Worm (Caenorhabditis elegans) whole organism, L4 larva: ENCODE data around the gene ZK154.1.

Source experiments
- Y48G9A.11 ChIP-seq: fragments of 200-800 bp; sonication (Bioruptor generic); IDR thresholded peaks from 2 replicates; pipeline ENCODE4 v1.3.6; 2022; ENCODE audit warnings: missing genetic modification reagents, missing genetic modification characterization, missing compliant biosample characterization
- ZK546.5 ChIP-seq, 2 experiments: sonication (generic microtip); optimal IDR thresholded peaks; 2 replicates each; lab custom pipeline; 2017; ENCODE audit warnings: missing biosample characterization in 2 of 2, missing genetic modification characterization in 2 of 2
- aha-1 ChIP-seq: fragments of 150-350 bp; peaks from one replicate; lab custom pipeline; 2014; ENCODE audit warnings: missing biosample characterization, missing genetic modification characterization
- aly-2 ChIP-seq: sonication (generic microtip); optimal IDR thresholded peaks from 2 replicates; lab custom pipeline; 2018; ENCODE audit warnings: missing biosample characterization, missing genetic modification characterization
- ceh-20 ChIP-seq: fragments of 200-800 bp; sonication (Bioruptor generic); IDR thresholded peaks from 2 replicates; pipeline ENCODE4 v1.3.6; 2022; ENCODE audit warnings: missing genetic modification reagents, missing genetic modification characterization, missing compliant biosample characterization
- daf-16 ChIP-seq, 3 experiments: sonication (generic microtip); optimal IDR thresholded peaks; 2 replicates each; lab custom pipeline; 2016 to 2017; ENCODE audit warnings: missing genetic modification characterization in 3 of 3, missing genetic modification reagents in 3 of 3, mild to moderate bottlenecking in 2 of 3, missing compliant biosample characterization in 2 of 3, missing biosample characterization in 1 of 3, moderate library complexity in 1 of 3
- daf-8 ChIP-seq: fragments of 200-800 bp; sonication (Bioruptor generic); IDR thresholded peaks from 2 replicates; pipeline ENCODE4 v1.3.6; 2022; ENCODE audit warnings: missing genetic modification characterization, missing compliant biosample characterization
- dmd-6 ChIP-seq: fragments of 200-800 bp; sonication (Bioruptor generic); IDR thresholded peaks from 2 replicates; pipeline ENCODE4 v1.3.6; 2022; ENCODE audit warnings: missing genetic modification reagents, missing genetic modification characterization, missing compliant biosample characterization
- duxl-1 ChIP-seq: sonication (generic microtip); optimal IDR thresholded peaks from 2 replicates; lab custom pipeline; 2016; ENCODE audit warnings: mild to moderate bottlenecking, missing genetic modification characterization, moderate library complexity, missing compliant biosample characterization; ENCODE audit not compliant: poor library complexity
- hlh-30 ChIP-seq: sonication (generic microtip); optimal IDR thresholded peaks from 2 replicates; lab custom pipeline; 2017; ENCODE audit warnings: antibody characterized with exemption, mild to moderate bottlenecking, missing genetic modification characterization, missing compliant biosample characterization; ENCODE audit not compliant: insufficient read depth
- lsy-2 ChIP-seq, 2 experiments: fragments of 150-350 bp in 1 of 2; sonication (generic microtip) in 1 of 2; optimal IDR thresholded peaks; 2 replicates each; lab custom pipeline; 2014 to 2017; ENCODE audit warnings: missing biosample characterization in 2 of 2, missing genetic modification characterization in 2 of 2
- mep-1 ChIP-seq: fragments of 150-350 bp; sonication (generic microtip); optimal IDR thresholded peaks from 3 replicates; lab custom pipeline; 2014; ENCODE audit warnings: missing biosample characterization, missing genetic modification characterization
- nhr-11 ChIP-seq: fragments of 150-350 bp; optimal IDR thresholded peaks from 2 replicates; lab custom pipeline; 2014; ENCODE audit warnings: missing biosample characterization, missing genetic modification characterization
- nhr-25 ChIP-seq: sonication (generic microtip); optimal IDR thresholded peaks from 2 replicates; lab custom pipeline; 2017; ENCODE audit warnings: missing genetic modification characterization, mild to moderate bottlenecking, missing compliant biosample characterization, antibody characterized with exemption, moderate library complexity, borderline replicate concordance; ENCODE audit not compliant: insufficient read depth
- nhr-28 ChIP-seq: fragments of 150-350 bp; optimal IDR thresholded peaks from 2 replicates; lab custom pipeline; 2014; ENCODE audit warnings: missing biosample characterization, missing genetic modification characterization
- php-3 ChIP-seq: fragments of 200-800 bp; sonication (Bioruptor generic); IDR thresholded peaks from 2 replicates; pipeline ENCODE4 v1.3.6; 2022; ENCODE audit warnings: missing genetic modification reagents, missing genetic modification characterization, missing compliant biosample characterization
- unc-62 ChIP-seq, 3 experiments: fragments of 150-350 bp in 1 of 3; sonication (generic microtip); optimal IDR thresholded peaks in 2 of 3; peaks in 1 of 3; 1 replicate in 1 of 3; 2 replicates in 2 of 3; lab custom pipeline; 2014 to 2017; ENCODE audit warnings: missing biosample characterization in 3 of 3, missing genetic modification characterization in 3 of 3, missing genetic modification reagents in 3 of 3, missing genotype in 1 of 3

Gene ZK154.1

DNA sequence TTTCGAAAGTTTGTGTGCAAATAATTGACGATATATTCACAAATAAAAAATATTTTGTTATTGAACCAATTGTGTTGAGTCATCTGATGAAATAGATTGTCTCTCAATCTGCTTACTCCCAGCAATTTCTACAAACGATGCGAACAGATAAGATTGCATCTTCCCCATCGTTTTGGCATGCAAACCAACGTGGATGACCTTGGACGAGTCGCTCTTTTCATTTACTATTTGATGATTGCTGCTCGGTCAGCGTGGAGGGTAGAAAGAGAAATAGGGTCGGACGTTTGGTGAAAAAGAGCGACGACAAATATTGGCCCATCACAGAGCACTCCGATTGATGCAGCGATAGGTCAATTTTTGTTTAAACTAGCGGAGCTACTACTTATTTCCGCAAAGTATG lies 46.3 kb downstream of the ZK154.1 start (continued):
- TF ChIP-seq lsy-2 (tag; optimal IDR thresholded peaks at IDR 0.05; lab: Kevin White, UChicago) (peak in 1 of 2 experiments; percentile 48), aly-2 (peak; percentile 89), ceh-20 (GFP tag; lab: Robert Waterston, UW) (0 out of 2 replicates have a peak, but pooled peaks have one; percentile 11), aha-1 (tag; lab: Kevin White, UChicago) (peak; percentile 6), nhr-11 (peak; percentile 67), duxl-1 (tag; lab: Kevin White, UChicago) (peak; percentile 51), unc-62 (GFP tag; optimal IDR thresholded peaks at IDR 0.05 in 1 of 2; lab: Kevin White, UChicago) (peak in 1 of 2 experiments; percentile 98), unc-62 (tag; optimal IDR thresholded peaks at IDR 0.05; lab: Kevin White, UChicago) (no peak), hlh-30 (tag; lab: Kevin White, UChicago) (peak; percentile 50), daf-8 (no peak), mep-1 (tag; lab: Kevin White, UChicago) (peak; percentile 75), php-3 (no peak)
- TF ChIP-seq, all 104 proteins: peak for 31

DNA sequence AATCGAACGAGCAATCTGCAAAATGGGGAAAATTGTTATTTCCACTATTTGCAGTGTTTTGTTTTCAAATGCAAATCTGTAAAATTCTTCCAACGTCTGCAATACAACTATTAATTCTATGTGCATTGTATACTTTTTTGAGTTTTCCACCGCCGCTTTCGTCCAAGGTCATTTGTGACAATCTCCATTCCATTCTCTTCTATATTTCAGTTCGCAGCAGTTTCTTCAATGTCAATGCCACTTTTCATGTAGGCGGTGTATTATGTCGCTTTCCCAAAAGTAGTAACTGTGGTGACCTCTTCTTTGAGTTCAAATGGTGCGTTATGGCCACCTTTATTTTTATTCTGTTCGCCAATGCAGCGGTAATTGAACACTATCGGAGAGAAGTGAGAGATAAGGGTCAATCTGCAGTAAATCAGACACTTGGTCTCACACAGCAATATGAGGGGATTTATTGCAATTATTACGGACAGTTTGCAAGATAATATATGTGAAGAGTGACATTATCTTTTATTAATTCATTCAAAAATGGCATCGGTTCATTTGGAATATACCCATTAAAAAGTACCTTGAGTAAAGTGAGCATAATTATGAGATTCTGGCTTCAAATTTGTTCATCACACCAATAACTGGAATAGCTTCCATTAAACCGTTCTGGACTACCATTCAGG lies 47.3 kb downstream of the ZK154.1 start:
- TF ChIP-seq ZK546.5 (tag; optimal IDR thresholded peaks at IDR 0.05; lab: Kevin White, UChicago), result no peak
- no peak for TF ChIP-seq nhr-25 (tag; lab: Kevin White, UChicago)
- no peak for TF ChIP-seq Y48G9A.11 (GFP tag; lab: Robert Waterston, UW)
- TF ChIP-seq nhr-28, result peak; percentile 53

DNA sequence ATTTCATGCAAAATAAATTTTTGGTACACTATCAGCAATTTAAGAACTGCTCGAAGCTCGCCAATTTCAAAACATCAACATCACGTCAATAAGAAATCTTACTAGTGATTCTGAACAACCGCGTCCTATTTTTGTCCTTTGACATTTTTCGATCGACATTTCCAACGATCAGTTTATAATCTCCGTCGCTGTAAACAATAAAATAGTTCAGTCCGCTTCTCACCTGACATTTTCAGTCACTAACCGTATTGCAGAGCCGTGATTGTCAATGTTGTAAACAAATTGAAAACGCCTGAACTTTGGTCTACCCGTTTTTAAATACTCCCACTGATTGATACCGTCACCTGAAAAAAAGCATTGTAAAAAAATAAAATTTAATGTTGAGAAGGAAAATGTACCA lies 48.6 kb downstream of the ZK154.1 start:
- TF ChIP-seq dmd-6 (GFP tag; lab: Robert Waterston, UW) (peak; percentile 59), daf-16 (GFP tag; optimal IDR thresholded peaks at IDR 0.05; lab: Kevin White, UChicago) (no peak), daf-16 (tag; optimal IDR thresholded peaks at IDR 0.05; lab: Kevin White, UChicago) (peak; percentile 91), nhr-25 (tag; lab: Kevin White, UChicago) (no peak)
